Fruit fly (Drosophila melanogaster) whole organism, embryonic: ENCODE results near the gene AOX1.

Source experiments
- Adf1 ChIP-seq: fragments of 200-800 bp; sonication (Bioruptor generic); IDR thresholded peaks from 2 replicates; pipeline ENCODE4 v1.3.6; 2022; ENCODE audit warnings: missing biosample characterization, missing genetic modification characterization
- CG13624 ChIP-seq: fragments of 200-800 bp; sonication (Bioruptor generic); optimal IDR thresholded peaks from 2 replicates; lab custom pipeline; 2016; ENCODE audit warnings: missing biosample characterization, missing genetic modification characterization
- CG32767 ChIP-seq: fragments of 200-800 bp; sonication (Bioruptor generic); IDR thresholded peaks from 2 replicates; pipeline ENCODE4 v1.3.6; 2022; ENCODE audit warnings: missing biosample characterization, missing genetic modification characterization
- CG3281 ChIP-seq: fragments of 200-800 bp; sonication (Bioruptor generic); optimal IDR thresholded peaks from 3 replicates; lab custom pipeline; 2017; ENCODE audit warnings: missing biosample characterization, mild to moderate bottlenecking, missing genetic modification characterization
- CG34422 ChIP-seq: fragments of 200-800 bp; sonication (Bioruptor generic); IDR thresholded peaks from 3 replicates; pipeline ENCODE4 v1.3.6; 2022; ENCODE audit warnings: missing biosample characterization, missing genetic modification characterization
- Sox102F ChIP-seq: fragments of 200-800 bp; sonication (Bioruptor generic); optimal IDR thresholded peaks from 2 replicates; lab custom pipeline; 2018; ENCODE audit warnings: missing biosample characterization, mild to moderate bottlenecking, missing genetic modification characterization, moderate library complexity
- YL-1 ChIP-seq: fragments of 200-800 bp; sonication (Bioruptor generic); optimal IDR thresholded peaks from 3 replicates; lab custom pipeline; 2017; ENCODE audit warnings: missing biosample characterization, mild to moderate bottlenecking, missing genetic modification characterization
- amos ChIP-seq: fragments of 200-800 bp; sonication (Bioruptor generic); IDR thresholded peaks from 2 replicates; pipeline ENCODE4 v1.3.6; 2022; ENCODE audit warnings: missing biosample characterization, missing genetic modification characterization; ENCODE audit not compliant: partially characterized antibody
- ash1 ChIP-seq: fragments of 200-800 bp; sonication (Bioruptor generic); optimal IDR thresholded peaks from 2 replicates; lab custom pipeline; 2018; ENCODE audit warnings: missing biosample characterization, mild to moderate bottlenecking, missing genetic modification characterization
- chif ChIP-seq, 2 experiments: fragments of 200-800 bp; sonication (Bioruptor generic); optimal IDR thresholded peaks; 3 replicates each; lab custom pipeline; 2016; ENCODE audit warnings: missing biosample characterization in 2 of 2, missing genetic modification characterization in 2 of 2
- chinmo ChIP-seq: fragments of 200-800 bp; sonication (Bioruptor generic); IDR thresholded peaks from 4 replicates; pipeline ENCODE4 v1.3.6; 2022; ENCODE audit warnings: missing biosample characterization, missing genetic modification characterization; ENCODE audit not compliant: partially characterized antibody
- en ChIP-seq: fragments of 200-800 bp; sonication (Bioruptor generic); optimal IDR thresholded peaks from 2 replicates; lab custom pipeline; 2016; ENCODE audit warnings: missing biosample characterization, missing genetic modification characterization
- gsb ChIP-seq: fragments of 200-800 bp; sonication (Bioruptor generic); IDR thresholded peaks from 2 replicates; pipeline ENCODE4 v1.3.6; 2022; ENCODE audit warnings: missing biosample characterization, missing genetic modification characterization
- hth ChIP-seq: fragments of >200 bp; optimal IDR thresholded peaks from 2 replicates; lab custom pipeline; 2017; ENCODE audit warnings: inconsistent platforms
- peb ChIP-seq: fragments of 200-800 bp; sonication (Bioruptor generic); IDR thresholded peaks from 2 replicates; pipeline ENCODE4 v1.3.6; 2022; ENCODE audit warnings: missing biosample characterization, missing genetic modification characterization
- pfk ChIP-seq: fragments of 200-800 bp; sonication (Bioruptor generic); optimal IDR thresholded peaks from 2 replicates; lab custom pipeline; 2018; ENCODE audit warnings: missing biosample characterization, mild to moderate bottlenecking, missing genetic modification characterization, moderate library complexity
- shn ChIP-seq: fragments of 200-800 bp; sonication (Bioruptor generic); optimal IDR thresholded peaks from 3 replicates; lab custom pipeline; 2016; ENCODE audit warnings: missing biosample characterization, missing genetic modification characterization
- so ChIP-seq: fragments of 200-800 bp; sonication (Bioruptor generic); IDR thresholded peaks from 3 replicates; pipeline ENCODE4 v1.3.6; 2022; ENCODE audit warnings: missing biosample characterization, missing genetic modification characterization

Gene AOX1

dm6 chr3R:15482858-15483257 lies 54.2 kb downstream of the AOX1 start, which contains the start of gene Rh6:
Gene Rh6, plus strand, starts transcription at chr3R:15483158.
- TF ChIP-seq CG3281 (GFP tag; lab: Kevin White, UChicago) (no peak), gsb (GFP tag; lab: Robert Waterston, UW) (no peak), amos (no peak), shn (GFP tag; lab: Kevin White, UChicago) (no peak), peb (GFP tag; lab: Robert Waterston, UW) (no peak), Sox102F (GFP tag; lab: Kevin White, UChicago) (no peak), Adf1 (GFP tag; lab: Robert Waterston, UW) (no peak), hth (lab: Kevin White, UChicago) (no peak), CG34422 (no peak), chinmo (no peak), pfk (GFP tag; lab: Kevin White, UChicago) (no peak), CG32767 (GFP tag; lab: Robert Waterston, UW) (no peak), so (GFP tag; lab: Robert Waterston, UW) (no peak), en (GFP tag; lab: Kevin White, UChicago) (no peak), CG13624 (GFP tag; lab: Kevin White, UChicago) (no peak), ash1 (GFP tag; lab: Kevin White, UChicago) (no peak), YL-1 (GFP tag; lab: Kevin White, UChicago) (no peak), chif (GFP tag; optimal IDR thresholded peaks at IDR 0.05; lab: Kevin White, UChicago) (no peak)
